Worm (Caenorhabditis elegans): Measurements from ENCODE around the gene K08H2.2.
A peak's percentile ranks its signal among the peaks of the same experiment; 100 is the strongest.

Gene K08H2.2

DNA sequence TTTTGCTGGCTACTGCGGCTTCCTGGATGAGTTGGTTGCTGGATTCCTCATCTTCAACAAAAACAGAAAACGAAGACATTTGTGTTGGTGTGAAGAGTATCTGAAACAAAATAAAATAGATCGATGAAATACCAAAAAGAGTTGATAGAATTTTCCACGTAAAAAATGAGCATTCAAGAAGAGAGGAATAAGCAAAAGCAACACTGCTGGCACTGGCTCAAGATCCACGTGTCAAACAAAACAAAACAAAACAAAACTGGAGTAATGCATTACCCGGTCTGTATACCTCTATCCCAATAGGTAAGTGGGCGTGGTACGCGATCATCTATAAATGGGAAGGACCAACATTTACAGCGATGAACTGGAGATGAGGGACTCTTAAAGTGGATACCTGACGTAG is at the start of gene K08H2.2:
Gene K08H2.2, minus strand, starts transcription at position 101 of the 400 bp plus-strand sequence.
- no peak for TF ChIP-seq ceh-16 (tag; optimal IDR thresholded peaks at IDR 0.05)
- TF ChIP-seq unc-62 (GFP tag; optimal IDR thresholded peaks at IDR 0.05): no peak
- no peak for TF ChIP-seq nhr-23 (tag; optimal IDR thresholded peaks at IDR 0.05)
- no peak for TF ChIP-seq nhr-25 (tag; optimal IDR thresholded peaks at IDR 0.05)

DNA sequence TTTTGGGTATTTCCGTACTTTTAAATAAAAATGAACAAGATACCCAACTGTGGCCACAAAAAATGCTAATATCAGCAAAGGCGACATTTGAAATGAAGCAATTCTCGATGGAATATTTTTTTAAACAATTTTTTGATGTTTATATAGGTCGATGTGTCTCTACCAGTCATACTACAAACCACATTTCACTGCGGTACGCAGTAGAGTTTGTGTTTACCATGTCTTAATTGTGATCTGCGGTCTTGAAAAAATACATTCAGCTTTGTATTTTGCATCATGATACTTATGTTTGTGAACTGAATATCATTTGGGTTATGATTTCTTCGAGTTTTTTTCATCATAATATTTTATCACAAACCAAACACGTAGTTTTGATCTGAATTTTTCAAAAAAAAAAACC is 49.3 kb upstream of the K08H2.2 start, which contains the start of gene cyp-14A4:
Gene cyp-14A4, minus strand, starts transcription at position 107 of the 400 bp plus-strand sequence.
- TF ChIP-seq mab-5 (tag; optimal IDR thresholded peaks at IDR 0.05): no peak
- no peak for TF ChIP-seq nhr-21 (tag; optimal IDR thresholded peaks at IDR 0.05)
- no peak for TF ChIP-seq ztf-1 (GFP tag; conservative IDR thresholded peaks at IDR 0.05)

DNA sequence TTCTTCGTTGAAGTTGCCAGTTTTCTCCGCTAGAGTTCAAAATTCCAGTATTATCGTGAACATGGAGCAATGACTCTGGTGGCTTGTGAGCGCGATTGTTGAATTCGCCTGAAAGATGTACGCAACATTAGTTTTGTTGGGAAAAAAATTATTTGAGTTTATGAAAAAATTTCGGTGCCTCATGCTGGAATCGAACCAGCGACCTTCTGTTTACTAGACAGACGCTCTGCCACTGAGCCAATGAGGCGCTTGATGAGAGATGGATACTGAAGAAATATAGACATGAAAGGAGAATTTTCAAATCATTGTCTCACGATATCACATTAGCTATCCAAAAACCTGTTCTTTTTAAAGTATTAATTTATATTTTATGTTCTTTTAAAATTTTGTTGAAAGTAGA is 48.7 kb upstream of the K08H2.2 start:
- no peak for TF ChIP-seq gmeb-1 (tag; optimal IDR thresholded peaks at IDR 0.05)
- peak; percentile 1 for TF ChIP-seq nhr-21 (tag; optimal IDR thresholded peaks at IDR 0.05)
- peak; percentile 7 for TF ChIP-seq crh-2 (tag; optimal IDR thresholded peaks at IDR 0.05)
- TF ChIP-seq sma-9 (GFP tag; optimal IDR thresholded peaks at IDR 0.05): peak; percentile 19
- TF ChIP-seq sma-9 (tag; optimal IDR thresholded peaks at IDR 0.05): no peak

DNA sequence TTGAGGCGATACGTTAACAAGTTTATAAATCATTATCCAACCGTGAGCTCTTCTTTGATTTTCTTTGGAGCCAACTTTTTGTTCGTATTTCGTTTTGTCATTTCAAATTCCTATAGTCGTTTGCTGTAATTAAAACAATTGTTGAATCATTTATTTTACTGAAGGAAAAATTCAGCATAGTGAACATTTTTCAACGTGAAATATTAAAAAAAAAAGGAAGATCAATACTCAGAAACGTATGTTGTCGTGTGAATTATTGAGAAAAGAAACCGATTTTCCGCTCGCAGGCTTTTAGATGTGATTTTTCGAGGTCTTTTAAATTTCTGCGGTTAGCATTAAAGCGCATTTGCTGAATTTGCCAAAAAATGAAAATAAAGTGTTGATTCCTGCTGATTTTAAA is 44.1 kb upstream of the K08H2.2 start, which contains the start of gene phf-33:
Gene phf-33, minus strand, starts transcription at position 101 of the 400 bp plus-strand sequence.
- TF ChIP-seq elt-1 (tag; optimal IDR thresholded peaks at IDR 0.05): no peak

DNA sequence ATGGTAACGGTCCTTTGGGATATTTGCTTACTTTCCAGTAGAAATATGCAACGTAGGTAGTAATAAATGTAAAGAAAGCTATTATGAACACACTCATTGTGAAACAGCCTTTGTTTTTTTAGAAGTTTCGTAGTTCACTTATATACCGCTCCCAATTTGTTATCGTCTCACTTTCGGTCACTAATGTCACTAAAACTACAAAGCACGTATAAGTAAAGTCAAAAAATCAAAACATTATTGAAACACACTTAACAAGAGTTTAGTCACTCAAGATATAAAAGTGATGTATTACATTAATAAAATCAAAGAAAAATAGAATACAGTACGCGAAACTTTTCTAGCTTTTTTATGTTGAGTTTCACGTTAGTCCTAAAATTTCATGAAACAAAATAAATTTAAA is 39.3 kb upstream of the K08H2.2 start, which contains the start of gene cyp-14A3:
Gene cyp-14A3, minus strand, starts transcription at position 101 of the 400 bp plus-strand sequence.
- TF ChIP-seq nhr-23 (tag; optimal IDR thresholded peaks at IDR 0.05): no peak
- TF ChIP-seq sma-9 (GFP tag; optimal IDR thresholded peaks at IDR 0.05): no peak
- TF ChIP-seq sma-9 (tag; optimal IDR thresholded peaks at IDR 0.05): no peak
- no peak for TF ChIP-seq nhr-129 (tag; optimal IDR thresholded peaks at IDR 0.05)
- TF ChIP-seq lin-13 (GFP tag; optimal IDR thresholded peaks at IDR 0.05): no peak
- no peak for TF ChIP-seq ama-1 (optimal IDR thresholded peaks at IDR 0.05)
- TF ChIP-seq ZK546.5 (tag; optimal IDR thresholded peaks at IDR 0.05): no peak
- TF ChIP-seq crh-2 (tag; optimal IDR thresholded peaks at IDR 0.05): no peak
- no peak for TF ChIP-seq gmeb-1 (tag; optimal IDR thresholded peaks at IDR 0.05)
- no peak for TF ChIP-seq lsy-2 (tag; optimal IDR thresholded peaks at IDR 0.05)
- TF ChIP-seq ztf-4 (tag; optimal IDR thresholded peaks at IDR 0.05): no peak
- no peak for TF ChIP-seq nhr-21 (tag; optimal IDR thresholded peaks at IDR 0.05)

DNA sequence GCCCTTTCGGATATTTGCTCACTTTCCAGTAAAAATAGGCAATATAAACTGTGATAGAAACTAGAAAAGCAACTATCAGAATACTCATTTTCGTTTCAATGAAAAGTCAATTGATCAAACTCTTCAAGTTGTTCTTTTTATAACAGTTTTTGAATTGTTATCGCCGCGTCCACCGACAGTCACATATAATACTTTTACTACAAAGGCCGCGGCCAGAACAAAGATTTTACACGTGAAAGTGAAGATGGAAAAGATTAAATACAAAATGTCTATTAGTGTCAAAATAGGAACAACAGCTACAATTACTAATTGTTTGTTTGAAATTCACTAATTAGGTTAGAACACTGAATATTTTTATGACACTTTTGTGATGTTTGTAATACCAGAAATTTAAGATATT is 34.8 kb upstream of the K08H2.2 start, which contains the start of gene cyp-14A2:
Gene cyp-14A2, minus strand, starts transcription at position 101 of the 400 bp plus-strand sequence.
- TF ChIP-seq unc-62 (GFP tag; optimal IDR thresholded peaks at IDR 0.05) (no peak), lin-13 (GFP tag; optimal IDR thresholded peaks at IDR 0.05) (no peak), sem-4 (tag; optimal IDR thresholded peaks at IDR 0.05) (no peak), elt-1 (tag; optimal IDR thresholded peaks at IDR 0.05) (no peak), nhr-10 (tag; optimal IDR thresholded peaks at IDR 0.05) (no peak), nhr-12 (tag; optimal IDR thresholded peaks at IDR 0.05) (no peak), C34F6.9 (tag; optimal IDR thresholded peaks at IDR 0.05) (no peak)

DNA sequence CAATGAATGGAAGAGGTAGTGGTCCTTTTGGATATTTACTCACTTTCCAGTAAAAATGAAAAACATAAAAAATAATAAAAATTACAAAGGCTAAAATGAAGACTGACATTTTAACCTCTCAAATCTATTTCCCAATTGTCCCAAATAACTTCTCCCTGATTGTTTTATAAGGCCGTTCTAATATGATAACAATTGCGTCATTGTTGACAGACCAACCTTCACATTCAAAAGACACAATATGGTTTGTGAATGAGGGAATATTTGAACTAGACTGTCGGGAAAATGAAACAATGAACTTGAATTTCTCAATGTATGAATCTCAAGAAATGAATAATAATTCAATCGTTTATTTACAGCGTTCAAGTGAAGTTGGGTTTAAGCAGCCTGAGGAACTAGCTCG is 32.5 kb upstream of the K08H2.2 start, which contains the start of gene cyp-14A1:
Gene cyp-14A1, minus strand, starts transcription at position 126 of the 400 bp plus-strand sequence.
- TF ChIP-seq nhr-129 (tag; optimal IDR thresholded peaks at IDR 0.05) (peak; percentile 74), elt-3 (tag; optimal IDR thresholded peaks at IDR 0.05) (no peak)

DNA sequence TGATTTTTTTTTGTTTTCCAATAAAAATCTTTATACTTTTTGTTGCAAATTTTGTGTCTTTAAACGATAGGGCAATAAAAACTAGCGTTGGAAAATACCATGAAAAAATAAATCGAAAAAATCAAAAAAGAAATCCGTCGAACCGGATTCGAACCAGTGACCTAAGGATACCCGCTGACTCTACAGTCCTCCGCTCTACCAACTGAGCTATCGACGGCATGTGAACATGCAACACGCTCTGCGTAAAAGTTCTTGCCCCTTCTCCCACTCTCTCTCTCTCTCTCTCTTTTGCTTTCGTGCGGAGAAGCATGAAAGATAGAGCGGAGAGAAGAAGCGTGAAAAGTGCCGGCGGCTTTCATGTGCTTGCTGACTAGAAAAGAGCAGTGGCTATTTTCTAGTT is 29.8 kb upstream of the K08H2.2 start:
- no peak for TF ChIP-seq snpc-4 (tag; optimal IDR thresholded peaks at IDR 0.05)
- peak; percentile 83 for TF ChIP-seq nhr-129 (tag; optimal IDR thresholded peaks at IDR 0.05)
- peak; percentile 68 for TF ChIP-seq sma-9 (GFP tag; optimal IDR thresholded peaks at IDR 0.05)
- TF ChIP-seq sma-9 (tag; optimal IDR thresholded peaks at IDR 0.05): no peak
- no peak for TF ChIP-seq unc-39 (tag; optimal IDR thresholded peaks at IDR 0.05)
- TF ChIP-seq F13H6.1 (tag; optimal IDR thresholded peaks at IDR 0.05): peak; percentile 65
- TF ChIP-seq ceh-16 (tag; optimal IDR thresholded peaks at IDR 0.05): peak; percentile 31
- no peak for TF ChIP-seq elt-3 (tag; optimal IDR thresholded peaks at IDR 0.05)
- TF ChIP-seq ztf-4 (tag; optimal IDR thresholded peaks at IDR 0.05): peak; percentile 35
- no peak for TF ChIP-seq ZK546.5 (tag; optimal IDR thresholded peaks at IDR 0.05)
- no peak for TF ChIP-seq peb-1 (tag; optimal IDR thresholded peaks at IDR 0.05)
- TF ChIP-seq crh-2 (tag; optimal IDR thresholded peaks at IDR 0.05): peak; percentile 36
- no peak for TF ChIP-seq ztf-1 (GFP tag; conservative IDR thresholded peaks at IDR 0.05)
- peak; percentile 19 for TF ChIP-seq gmeb-1 (tag; optimal IDR thresholded peaks at IDR 0.05)
- peak; percentile 42 for TF ChIP-seq nhr-21 (tag; optimal IDR thresholded peaks at IDR 0.05)
- TF ChIP-seq R02D3.7 (tag; optimal IDR thresholded peaks at IDR 0.05): no peak
- no peak for TF ChIP-seq nhr-6 (tag; optimal IDR thresholded peaks at IDR 0.05)
- no peak for TF ChIP-seq nhr-23 (tag; optimal IDR thresholded peaks at IDR 0.05)
- no peak for TF ChIP-seq nhr-237 (tag; optimal IDR thresholded peaks at IDR 0.05)
- TF ChIP-seq nhr-12 (tag; optimal IDR thresholded peaks at IDR 0.05): no peak
- no peak for TF ChIP-seq dmd-4 (tag; optimal IDR thresholded peaks at IDR 0.05)
- peak in 1 of 2 experiments; percentile 36 for TF ChIP-seq lsy-2 (tag; optimal IDR thresholded peaks at IDR 0.05)
- TF ChIP-seq nhr-25 (tag; optimal IDR thresholded peaks at IDR 0.05): no peak
- TF ChIP-seq mab-5 (tag; optimal IDR thresholded peaks at IDR 0.05): no peak
- no peak for TF ChIP-seq mbf-1 (tag; optimal IDR thresholded peaks at IDR 0.05)
- TF ChIP-seq nhr-11 (tag; optimal IDR thresholded peaks at IDR 0.05): no peak
- peak; percentile 36 for TF ChIP-seq C34F6.9 (tag; optimal IDR thresholded peaks at IDR 0.05)
- no peak for TF ChIP-seq nhr-77 (tag; optimal IDR thresholded peaks at IDR 0.05)
- no peak for TF ChIP-seq ceh-82 (tag; optimal IDR thresholded peaks at IDR 0.05)
- TF ChIP-seq blmp-1 (tag; optimal IDR thresholded peaks at IDR 0.05; ENCODE audit: insufficient read depth): no peak

Data from whole organism, L2 larva.